Worm (Caenorhabditis elegans) whole organism, midembryonic: ENCODE data around the gene lin-5.
A peak's percentile ranks its signal among the peaks of the same experiment; 100 is the strongest.

ENCODE experiments used
- T22C8.4 ChIP-seq: fragments of 200-800 bp; sonication (Bioruptor generic); IDR thresholded peaks from 2 replicates; pipeline ENCODE4 v1.3.6; 2022; ENCODE audit warnings: missing genetic modification characterization, missing compliant biosample characterization
- cog-1 ChIP-seq: sonication (generic microtip); optimal IDR thresholded peaks from 2 replicates; lab custom pipeline; 2016; ENCODE audit warnings: missing genetic modification characterization, missing compliant biosample characterization
- flt-1 ChIP-seq: fragments of 200-800 bp; sonication (Bioruptor generic); IDR thresholded peaks from 2 replicates; pipeline ENCODE4 v1.3.6; 2022; ENCODE audit warnings: missing genetic modification characterization, missing compliant biosample characterization
- klf-2 ChIP-seq: fragments of 200-800 bp; sonication (Bioruptor generic); conservative IDR thresholded peaks from 2 replicates; pipeline ENCODE4 v1.3.6; 2022; ENCODE audit warnings: missing genetic modification reagents, missing genetic modification characterization, missing compliant biosample characterization
- med-1 ChIP-seq: sonication (generic microtip); optimal IDR thresholded peaks from 2 replicates; lab custom pipeline; 2017; ENCODE audit warnings: missing genetic modification characterization, mild to moderate bottlenecking, missing compliant biosample characterization, antibody characterized with exemption, missing genetic modification reagents; ENCODE audit not compliant: insufficient read depth
- ref-1 ChIP-seq: fragments of 200-800 bp; sonication (Bioruptor generic); conservative IDR thresholded peaks from 2 replicates; pipeline ENCODE4 v1.3.6; 2022; ENCODE audit warnings: missing genetic modification reagents, missing genetic modification characterization, missing compliant biosample characterization
- tab-1 ChIP-seq: fragments of 200-800 bp; sonication (Bioruptor generic); IDR thresholded peaks from 2 replicates; pipeline ENCODE4 v1.3.6; 2022; ENCODE audit warnings: missing genetic modification characterization, missing compliant biosample characterization
- ztf-23 ChIP-seq: fragments of 200-800 bp; sonication (Bioruptor generic); IDR thresholded peaks from 2 replicates; pipeline ENCODE4 v1.3.6; 2022; ENCODE audit warnings: missing genetic modification reagents, missing genetic modification characterization, missing compliant biosample characterization
- ztf-29 ChIP-seq: fragments of 200-800 bp; sonication (Bioruptor generic); IDR thresholded peaks from 2 replicates; pipeline ENCODE4 v1.3.6; 2022; ENCODE audit warnings: missing genetic modification reagents, missing genetic modification characterization, missing compliant biosample characterization

Gene lin-5

DNA sequence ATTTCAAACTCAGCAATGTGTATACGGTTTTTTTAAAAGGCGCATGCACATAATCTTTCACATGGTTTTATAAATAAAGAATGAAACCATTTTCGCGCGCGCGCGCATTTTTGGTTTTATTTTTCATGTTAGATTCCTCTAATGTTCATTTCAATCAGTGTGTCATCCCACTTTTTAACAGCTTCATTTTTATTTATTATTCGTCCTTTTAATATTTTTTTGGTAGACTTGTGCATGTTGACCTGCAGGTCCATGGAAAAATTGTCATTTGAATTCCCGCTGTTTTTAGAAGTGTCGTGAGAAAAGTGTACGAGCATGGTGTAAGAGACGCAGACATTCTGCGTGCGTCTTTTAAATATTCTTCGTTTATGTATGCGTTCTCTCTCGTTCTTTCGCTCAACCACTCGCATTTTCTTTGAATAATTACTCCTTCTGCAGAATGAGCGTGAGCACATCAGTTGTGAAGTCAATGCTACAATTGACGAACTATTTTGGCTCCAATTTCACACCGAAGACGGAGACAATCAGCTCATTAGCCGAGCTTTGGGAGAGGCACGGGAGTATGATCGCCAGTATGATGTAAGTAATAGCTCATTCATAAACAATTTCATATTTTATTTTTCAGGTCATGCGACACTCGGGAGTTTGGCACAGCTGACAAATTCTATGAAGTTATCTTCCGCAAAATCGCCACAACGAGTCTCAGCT is at the start of gene lin-5:
lin-5 (plus strand) TSS at position 354 of the 708 bp plus-strand sequence.
- TF ChIP-seq klf-2 (GFP tag; lab: Robert Waterston, UW) = 0 out of 2 replicates have a peak, but pooled peaks have one; percentile 47
- no peak for TF ChIP-seq ref-1
- peak; percentile 36 for TF ChIP-seq cog-1 (tag; lab: Kevin White, UChicago)

- TF ChIP-seq T22C8.4 (GFP tag; lab: Robert Waterston, UW) (no peak), med-1 (GFP tag; lab: Kevin White, UChicago) (no peak), klf-2 (GFP tag; lab: Robert Waterston, UW) (no peak), cog-1 (tag; lab: Kevin White, UChicago) (no peak), ref-1 (no peak), tab-1 (GFP tag; lab: Robert Waterston, UW) (0 out of 2 replicates have a peak, but pooled peaks have one; percentile 48), ztf-29 (GFP tag; lab: Robert Waterston, UW) (no peak), flt-1 (GFP tag; lab: Robert Waterston, UW) (peak; percentile 58), ztf-23 (peak; percentile 61; the same call in 1 of the 2 replicates)
Observed at ce11 chrII:7810869-7811543, 49.4 kb upstream of the lin-5 start, which contains the start of gene cki-1. cki-1 (plus strand) TSS chrII:7811240.

- TF ChIP-seq ztf-29 (GFP tag; lab: Robert Waterston, UW) = 0 out of 2 replicates have a peak, but pooled peaks have one; percentile 26
- no peak for TF ChIP-seq tab-1 (GFP tag; lab: Robert Waterston, UW)
- TF ChIP-seq T22C8.4 (GFP tag; lab: Robert Waterston, UW) = no peak
- 0 out of 2 replicates have a peak, but pooled peaks have one; percentile 43 for TF ChIP-seq klf-2 (GFP tag; lab: Robert Waterston, UW)
- TF ChIP-seq ref-1 = no peak
- TF ChIP-seq flt-1 (GFP tag; lab: Robert Waterston, UW) = peak; percentile 61; the same call in 1 of the 2 replicates
- TF ChIP-seq cog-1 (tag; lab: Kevin White, UChicago) = peak; percentile 36
Observed at ce11 chrII:7812332-7812731, 48.0 kb upstream of the lin-5 start.

DNA sequence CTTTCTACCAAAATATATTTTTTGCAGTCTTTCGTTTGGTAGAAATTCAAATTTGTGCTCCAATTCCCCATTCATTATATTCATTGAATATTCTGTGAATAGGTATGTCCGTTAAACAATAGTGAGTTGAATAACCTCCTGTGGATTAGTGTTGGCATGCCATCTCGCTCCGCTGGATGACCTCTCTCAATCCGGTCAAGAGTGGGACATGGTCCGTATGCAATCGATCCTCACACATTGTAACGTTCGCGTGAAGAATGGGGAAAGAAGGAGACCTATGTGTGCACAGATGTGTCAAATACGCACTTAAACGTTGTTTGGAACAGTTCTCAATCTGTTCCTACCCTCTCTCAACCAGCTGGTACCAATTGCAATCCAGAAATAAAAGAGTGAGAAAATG is 47.1 kb upstream of the lin-5 start:
- TF ChIP-seq klf-2 (GFP tag; lab: Robert Waterston, UW) = no peak
- 0 out of 2 replicates have a peak, but pooled peaks have one; percentile 25 for TF ChIP-seq T22C8.4 (GFP tag; lab: Robert Waterston, UW)

DNA sequence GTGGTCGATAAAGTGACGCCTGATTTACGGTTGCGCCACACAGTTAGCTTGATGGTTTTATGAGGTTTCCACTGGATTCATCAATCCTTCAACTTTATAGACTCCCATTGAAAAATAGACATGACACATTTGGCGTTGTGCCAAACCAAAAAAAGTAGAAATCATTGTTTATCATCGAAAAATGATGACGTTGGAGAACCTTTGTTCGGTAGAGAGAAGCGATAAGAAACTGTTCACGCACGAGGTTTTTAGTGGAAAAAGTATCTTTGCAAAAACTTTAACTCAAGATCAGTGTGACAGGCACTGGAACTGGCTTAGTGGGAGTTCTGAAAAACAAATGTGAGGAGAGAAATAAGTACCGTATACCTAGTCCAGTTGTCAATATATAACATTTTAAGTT is 46.7 kb upstream of the lin-5 start:
- TF ChIP-seq med-1 (GFP tag; lab: Kevin White, UChicago) = no peak
- no peak for TF ChIP-seq flt-1 (GFP tag; lab: Robert Waterston, UW)

DNA sequence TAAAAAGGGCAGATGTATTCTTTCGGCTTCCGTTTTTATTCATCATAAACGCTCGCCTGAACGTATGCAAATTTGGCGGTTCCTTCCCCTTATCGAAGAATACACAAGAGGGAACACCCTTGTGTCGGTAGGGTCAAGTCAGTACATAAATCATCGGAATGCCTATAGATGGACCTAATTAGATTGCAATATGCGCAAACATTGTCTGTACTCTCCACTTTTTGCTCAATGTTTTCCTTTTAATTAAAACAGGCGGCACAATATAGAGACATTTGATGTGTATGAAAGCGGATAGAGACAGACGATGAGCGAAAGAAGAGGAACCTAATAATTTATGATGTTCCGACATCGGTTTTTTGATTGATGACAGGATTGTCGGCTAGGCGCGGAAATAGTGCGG is 46.2 kb upstream of the lin-5 start:
- TF ChIP-seq ref-1 (no peak), ztf-23 (no peak), flt-1 (GFP tag; lab: Robert Waterston, UW) (no peak), cog-1 (tag; lab: Kevin White, UChicago) (peak; percentile 57), klf-2 (GFP tag; lab: Robert Waterston, UW) (no peak), ztf-29 (GFP tag; lab: Robert Waterston, UW) (no peak), med-1 (GFP tag; lab: Kevin White, UChicago) (no peak), T22C8.4 (GFP tag; lab: Robert Waterston, UW) (no peak), tab-1 (GFP tag; lab: Robert Waterston, UW) (0 out of 2 replicates have a peak, but pooled peaks have one; percentile 32)

DNA sequence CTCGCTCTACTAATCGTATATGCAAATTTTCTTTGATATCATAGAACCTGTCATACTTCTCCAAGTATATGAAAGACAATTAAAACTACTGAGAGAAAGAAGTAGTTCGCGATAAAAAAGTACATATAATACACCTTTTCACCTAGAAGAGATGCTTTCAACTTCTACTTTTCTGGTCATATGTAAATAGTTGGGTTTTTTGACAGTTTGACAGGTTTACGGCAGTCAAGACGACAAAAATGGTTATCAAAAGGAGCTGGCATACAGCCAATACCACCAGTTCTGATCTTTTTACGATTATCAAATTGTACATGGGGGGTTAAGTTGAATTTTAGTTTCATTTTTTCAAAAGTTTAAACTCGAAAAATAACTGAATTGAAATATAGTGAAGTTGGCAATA is 45.5 kb upstream of the lin-5 start:
- TF ChIP-seq tab-1 (GFP tag; lab: Robert Waterston, UW) (no peak), ztf-29 (GFP tag; lab: Robert Waterston, UW) (no peak), flt-1 (GFP tag; lab: Robert Waterston, UW) (no peak), T22C8.4 (GFP tag; lab: Robert Waterston, UW) (no peak), ztf-23 (no peak), cog-1 (tag; lab: Kevin White, UChicago) (no peak), ref-1 (no peak), med-1 (GFP tag; lab: Kevin White, UChicago) (no peak), klf-2 (GFP tag; lab: Robert Waterston, UW) (no peak)

- TF ChIP-seq cog-1 (tag; lab: Kevin White, UChicago) (no peak), ztf-23 (no peak), klf-2 (GFP tag; lab: Robert Waterston, UW) (no peak), tab-1 (GFP tag; lab: Robert Waterston, UW) (no peak), med-1 (GFP tag; lab: Kevin White, UChicago) (no peak), ztf-29 (GFP tag; lab: Robert Waterston, UW) (no peak), flt-1 (GFP tag; lab: Robert Waterston, UW) (no peak), ref-1 (no peak), T22C8.4 (GFP tag; lab: Robert Waterston, UW) (no peak)
Observed at ce11 chrII:7815406-7815805, 45.0 kb upstream of the lin-5 start.

- TF ChIP-seq T22C8.4 (GFP tag; lab: Robert Waterston, UW) (peak; percentile 37; the same call in 1 of the 2 replicates), tab-1 (GFP tag; lab: Robert Waterston, UW) (no peak)
Observed at ce11 chrII:7816163-7816776, 44.1 kb upstream of the lin-5 start, which contains the start of gene cki-2. cki-2 (plus strand) TSS chrII:7816499.
